Fruit fly (Drosophila melanogaster) whole organism: Measurements from ENCODE around the gene Las.

Experiments used
- CG8478 ChIP-seq: fragments of >200 bp; optimal IDR thresholded peaks from 2 replicates; lab custom pipeline; 2018; ENCODE audit warnings: inconsistent platforms
- Dll ChIP-seq: fragments of >200 bp; optimal IDR thresholded peaks from 2 replicates; lab custom pipeline; 2017
- pan ChIP-seq: fragments of >200 bp; optimal IDR thresholded peaks from 2 replicates; lab custom pipeline; 2017
- psq ChIP-seq: fragments of >200 bp; optimal IDR thresholded peaks from 2 replicates; lab custom pipeline; 2017
- usp ChIP-seq: fragments of >200 bp; optimal IDR thresholded peaks from 2 replicates; lab custom pipeline; 2017; ENCODE audit warnings: missing biosample characterization, missing genetic modification characterization, mixed read lengths

DNA sequence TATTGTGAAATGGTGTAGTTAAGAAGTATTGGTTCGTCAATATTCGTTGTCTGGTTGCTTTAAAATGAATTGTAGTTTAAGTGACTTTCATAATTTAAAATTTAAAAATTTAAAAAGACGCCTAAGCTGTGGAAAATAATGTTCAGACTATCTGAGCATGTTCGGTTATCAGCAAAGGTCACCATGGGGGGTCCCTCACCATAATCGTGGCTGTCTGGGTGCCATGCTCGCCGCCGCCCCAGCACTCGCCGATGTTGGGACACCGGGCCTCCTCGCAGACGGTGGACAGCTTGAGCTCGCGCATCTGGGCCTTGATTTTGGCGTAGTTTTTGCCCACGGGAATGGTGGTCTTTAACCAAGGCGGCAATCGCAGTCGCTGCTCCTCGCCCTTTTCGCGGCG lies 542 bp downstream of the Las start:
- TF ChIP-seq pan (lab: Kevin White, UChicago) (no peak), Dll (no peak), usp (GFP tag; lab: Kevin White, UChicago) (no peak), psq (lab: Kevin White, UChicago) (no peak), CG8478 (no peak)
